Fruit fly (Drosophila melanogaster): ENCODE data around the gene Sos.

Sos gene

DNA sequence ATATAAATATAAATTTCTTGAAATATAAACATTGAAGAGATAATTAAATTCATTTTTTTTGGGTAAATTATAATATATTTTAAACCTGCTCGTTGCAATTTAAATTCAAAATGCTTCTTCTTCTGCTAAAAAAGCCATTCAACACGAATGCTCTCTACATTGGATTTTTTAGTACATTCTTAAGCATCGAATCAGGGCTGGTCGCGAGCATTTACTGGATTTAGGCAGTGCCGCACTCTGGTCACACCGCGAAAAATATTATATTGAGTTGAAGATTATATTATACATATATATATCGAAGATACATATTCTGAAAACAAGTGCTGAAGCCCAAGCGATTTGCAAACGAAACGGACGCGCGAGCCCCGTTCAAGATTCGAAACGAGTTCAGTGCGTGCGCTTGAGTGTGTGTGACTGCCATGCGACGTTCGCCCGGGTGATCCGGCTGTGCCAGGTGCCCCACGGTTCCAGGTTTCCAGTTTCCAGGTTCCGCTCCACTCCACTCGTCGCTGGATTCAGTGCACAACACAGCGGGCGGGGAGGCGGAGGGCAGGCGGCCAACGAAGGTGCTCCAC, at the start of gene Sos (continued):
- TF ChIP-seq CG16813 (GFP tag; IDR thresholded peaks at IDR 0.05; ENCODE audit: partially characterized antibody) (no peak), CG2202 (tag; optimal IDR thresholded peaks at IDR 0.05) (no peak), zfh1 (GFP tag; IDR thresholded peaks at IDR 0.05) (no peak), CG4328 (GFP tag; optimal IDR thresholded peaks at IDR 0.05) (no peak), CoRest (tag; optimal IDR thresholded peaks at IDR 0.05) (no peak), ewg (GFP tag; optimal IDR thresholded peaks at IDR 0.05) (no peak), CHES-1-like (GFP tag; optimal IDR thresholded peaks at IDR 0.05) (no peak), kah (GFP tag; optimal IDR thresholded peaks at IDR 0.05) (no peak), Pdp1 (GFP tag; optimal IDR thresholded peaks at IDR 0.05) (peak in 1 of 2 experiments; percentile 17), CG17912 (GFP tag; optimal IDR thresholded peaks at IDR 0.05) (peak; percentile 53), Spps (tag; optimal IDR thresholded peaks at IDR 0.05) (no peak), gfzf (GFP tag; optimal IDR thresholded peaks at IDR 0.05) (peak; percentile 94), Dip3 (GFP tag; optimal IDR thresholded peaks at IDR 0.05) (no peak), Scr (GFP tag; IDR thresholded peaks at IDR 0.05; ENCODE audit: partially characterized antibody) (peak; percentile 27; the same call in 1 of the 2 replicates), CG34224 (GFP tag; IDR thresholded peaks at IDR 0.05; ENCODE audit: partially characterized antibody) (0 out of 3 replicates have a peak, but pooled peaks have one; percentile 30), crp (GFP tag; optimal IDR thresholded peaks at IDR 0.05) (no peak), CG12659 (GFP tag; optimal IDR thresholded peaks at IDR 0.05) (peak; percentile 84), CG12744 (GFP tag; optimal IDR thresholded peaks at IDR 0.05) (no peak), tx (GFP tag; optimal IDR thresholded peaks at IDR 0.05) (no peak), CG32532 (GFP tag; IDR thresholded peaks at IDR 0.05) (0 out of 2 replicates have a peak, but pooled peaks have one; percentile 9), Jarid2 (GFP tag; optimal IDR thresholded peaks at IDR 0.05) (no peak), h (optimal IDR thresholded peaks at IDR 0.05) (no peak), Chrac-16 (GFP tag; optimal IDR thresholded peaks at IDR 0.05) (no peak), row (GFP tag; IDR thresholded peaks at IDR 0.05) (peak; percentile 41; the same call in 2 of the 3 replicates), fd102C (GFP tag; optimal IDR thresholded peaks at IDR 0.05) (no peak), CG4617 (GFP tag; optimal IDR thresholded peaks at IDR 0.05; ENCODE audit: borderline replicate concordance) (peak; percentile 82), Dip2 (GFP tag; IDR thresholded peaks at IDR 0.05) (no peak), Ets97D (GFP tag; optimal IDR thresholded peaks at IDR 0.05) (peak; percentile 45), ase (GFP tag; IDR thresholded peaks at IDR 0.05) (no peak), CG15479 (GFP tag; optimal IDR thresholded peaks at IDR 0.05) (no peak), CG4360 (GFP tag; IDR thresholded peaks at IDR 0.05) (no peak), Myb (GFP tag; optimal IDR thresholded peaks at IDR 0.05) (peak; percentile 95), CG42726 (GFP tag; IDR thresholded peaks at IDR 0.05; ENCODE audit: partially characterized antibody) (no peak), Dbx (GFP tag; IDR thresholded peaks at IDR 0.05) (no peak)

DNA sequence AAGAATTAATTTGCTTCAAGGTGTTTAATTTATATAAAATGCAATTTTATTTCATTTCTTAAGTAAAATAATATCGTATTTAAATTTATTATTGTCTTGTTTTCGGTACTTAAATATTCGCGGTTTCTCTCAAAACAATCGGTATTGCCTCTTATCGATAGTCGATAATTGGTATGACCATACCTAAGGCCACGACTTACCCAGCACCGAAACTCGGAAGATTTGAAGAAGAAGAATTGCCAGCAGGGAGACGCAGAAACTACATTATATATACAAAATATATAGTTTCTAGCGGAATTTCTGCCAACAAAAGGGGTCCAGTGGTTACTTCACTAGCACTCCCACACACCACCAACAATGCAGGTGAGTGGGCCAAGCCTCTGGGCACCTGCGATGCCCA, 42.7 kb upstream of the Sos start:
- TF ChIP-seq pho (GFP tag; optimal IDR thresholded peaks at IDR 0.05) (no peak), HHEX (GFP tag; optimal IDR thresholded peaks at IDR 0.05) (no peak), Sox102F (GFP tag; optimal IDR thresholded peaks at IDR 0.05) (no peak), sima (GFP tag; optimal IDR thresholded peaks at IDR 0.05) (no peak), GATAe (GFP tag; conservative IDR thresholded peaks at IDR 0.05) (no peak), CG7271 (tag; optimal IDR thresholded peaks at IDR 0.05) (no peak), CG10209 (GFP tag; optimal IDR thresholded peaks at IDR 0.05) (no peak), chinmo (GFP tag; IDR thresholded peaks at IDR 0.05; ENCODE audit: partially characterized antibody) (no peak), Bteb2 (GFP tag; optimal IDR thresholded peaks at IDR 0.05) (no peak), dimm (GFP tag; IDR thresholded peaks at IDR 0.05) (no peak), ham (GFP tag; IDR thresholded peaks at IDR 0.05) (no peak), Abd-B (GFP tag; optimal IDR thresholded peaks at IDR 0.05) (no peak), Six4 (GFP tag; optimal IDR thresholded peaks at IDR 0.05) (no peak), CG32532 (GFP tag; IDR thresholded peaks at IDR 0.05) (no peak), CG14710 (tag; optimal IDR thresholded peaks at IDR 0.05) (peak; percentile 35), tna (GFP tag; IDR thresholded peaks at IDR 0.05; ENCODE audit: partially characterized antibody) (peak; percentile 39; the same call in 1 of the 2 replicates), tx (GFP tag; optimal IDR thresholded peaks at IDR 0.05) (no peak), eyg (GFP tag; optimal IDR thresholded peaks at IDR 0.05) (no peak), CG17186 (GFP tag; optimal IDR thresholded peaks at IDR 0.05) (no peak)
